Fruit fly (Drosophila melanogaster): ENCODE measurements around the gene CG6885.

CG6885 gene

DNA sequence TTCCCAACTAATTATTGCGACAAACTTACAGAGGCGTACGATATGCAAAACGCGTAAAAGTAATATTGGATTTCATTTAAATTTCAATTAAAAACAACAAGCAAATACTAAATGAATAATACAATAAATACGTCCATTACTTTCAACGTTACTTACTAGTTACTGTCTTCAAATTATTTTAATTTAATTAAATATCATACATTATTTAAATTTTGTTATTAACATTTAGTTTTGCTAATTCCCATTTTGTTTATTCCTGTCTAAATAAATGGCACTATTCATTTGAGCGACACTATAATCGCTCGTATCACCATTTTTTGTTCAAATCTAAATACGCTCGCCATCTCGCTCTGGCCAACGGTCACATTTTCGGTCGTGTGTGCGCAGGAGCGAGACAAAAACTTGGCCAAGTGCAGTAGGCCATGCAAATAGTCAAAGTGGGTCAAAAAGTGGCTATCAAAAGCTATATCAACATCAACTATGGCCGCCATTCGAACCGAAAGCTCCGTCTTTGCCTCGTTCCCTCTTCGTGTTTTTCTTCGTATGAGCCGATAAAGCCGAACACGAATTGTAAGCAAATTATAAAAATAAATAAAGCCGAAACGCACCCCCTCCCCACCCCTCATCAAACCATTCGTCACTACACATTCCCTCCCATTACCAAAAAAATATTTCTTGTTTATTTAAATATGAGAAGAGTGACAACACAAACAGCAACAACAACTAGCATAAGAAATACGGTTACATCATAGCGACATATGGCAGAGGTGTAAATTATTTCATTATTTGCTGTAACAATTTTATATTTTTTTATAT lies 45.1 kb downstream of the CG6885 start (continued):
- TF ChIP-seq CG7839 (tag; optimal IDR thresholded peaks at IDR 0.05): peak; percentile 18
- TF ChIP-seq CG12744 (GFP tag; optimal IDR thresholded peaks at IDR 0.05): peak; percentile 47
- TF ChIP-seq B-H1 (GFP tag; IDR thresholded peaks at IDR 0.05): peak; percentile 11; the same call in 1 of the 3 replicates
- TF ChIP-seq Drgx (GFP tag; IDR thresholded peaks at IDR 0.05): peak; percentile 41; the same call in 1 of the 2 replicates
- no peak for TF ChIP-seq CG7963 (GFP tag; IDR thresholded peaks at IDR 0.05; ENCODE audit: partially characterized antibody)
- peak; percentile 82 for TF ChIP-seq CG13296 (GFP tag; optimal IDR thresholded peaks at IDR 0.05)
- no peak for TF ChIP-seq Scr (GFP tag; IDR thresholded peaks at IDR 0.05; ENCODE audit: partially characterized antibody)
- TF ChIP-seq CG17328 (GFP tag; IDR thresholded peaks at IDR 0.05): peak; percentile 26; the same call in 1 of the 2 replicates
- TF ChIP-seq CG10274 (GFP tag; optimal IDR thresholded peaks at IDR 0.05): peak; percentile 33
- peak; percentile 59; the same call in 1 of the 3 replicates for TF ChIP-seq z (GFP tag; IDR thresholded peaks at IDR 0.05)
- TF ChIP-seq lola (GFP tag; optimal IDR thresholded peaks at IDR 0.05): no peak
- TF ChIP-seq bsh (GFP tag; optimal IDR thresholded peaks at IDR 0.05): peak in 1 of 2 experiments; percentile 5
- no peak for TF ChIP-seq CG4820 (GFP tag; optimal IDR thresholded peaks at IDR 0.05)
- peak; percentile 51; the same call in 1 of the 2 replicates for TF ChIP-seq HLH3B (GFP tag; IDR thresholded peaks at IDR 0.05)
- no peak for TF ChIP-seq CG6654 (GFP tag; optimal IDR thresholded peaks at IDR 0.05)
- TF ChIP-seq az2 (GFP tag; optimal IDR thresholded peaks at IDR 0.05): no peak
- no peak; the same call in 1 of the 2 replicates for TF ChIP-seq Rx (GFP tag; IDR thresholded peaks at IDR 0.05)
- peak; percentile 22 for TF ChIP-seq CG30403 (GFP tag; optimal IDR thresholded peaks at IDR 0.05)
- TF ChIP-seq cg (GFP tag; optimal IDR thresholded peaks at IDR 0.05): peak; percentile 43
- peak; percentile 79; the same call in 2 of the 3 replicates for TF ChIP-seq gce (GFP tag; IDR thresholded peaks at IDR 0.05)
- TF ChIP-seq dati (GFP tag; IDR thresholded peaks at IDR 0.05): no peak
- peak; percentile 19 for TF ChIP-seq CG9437 (GFP tag; optimal IDR thresholded peaks at IDR 0.05)
- TF ChIP-seq CG6683 (GFP tag; optimal IDR thresholded peaks at IDR 0.05): peak; percentile 63
- no peak for TF ChIP-seq pzg (GFP tag; optimal IDR thresholded peaks at IDR 0.05)
- TF ChIP-seq Tbp (GFP tag; optimal IDR thresholded peaks at IDR 0.05): no peak
- no peak for TF ChIP-seq sens-2 (GFP tag; IDR thresholded peaks at IDR 0.05)
- TF ChIP-seq hb (GFP tag; IDR thresholded peaks at IDR 0.05; ENCODE audit: partially characterized antibody): no peak
- no peak for TF ChIP-seq br (optimal IDR thresholded peaks at IDR 0.05)
- TF ChIP-seq ATbp (GFP tag; optimal IDR thresholded peaks at IDR 0.05): peak; percentile 77
- no peak for TF ChIP-seq CG1024 (GFP tag; IDR thresholded peaks at IDR 0.05)
- TF ChIP-seq CG11723 (GFP tag; optimal IDR thresholded peaks at IDR 0.05): peak; percentile 68
- peak; percentile 27 for TF ChIP-seq fd3F (GFP tag; optimal IDR thresholded peaks at IDR 0.05)
- TF ChIP-seq toy (GFP tag; IDR thresholded peaks at IDR 0.05): 0 out of 2 replicates have a peak, but pooled peaks have one; percentile 23
- TF ChIP-seq Nf-YB (GFP tag; optimal IDR thresholded peaks at IDR 0.05): peak; percentile 1
- peak; percentile 27 for TF ChIP-seq CG4707 (GFP tag; optimal IDR thresholded peaks at IDR 0.05)
- no peak for TF ChIP-seq usp (GFP tag; optimal IDR thresholded peaks at IDR 0.05)
- TF ChIP-seq Asciz (GFP tag; optimal IDR thresholded peaks at IDR 0.05): peak; percentile 53
- no peak for TF ChIP-seq cas (GFP tag; IDR thresholded peaks at IDR 0.05)
- TF ChIP-seq Sry-δ (GFP tag; optimal IDR thresholded peaks at IDR 0.05): no peak
- TF ChIP-seq CG6854 (GFP tag; optimal IDR thresholded peaks at IDR 0.05): peak; percentile 38
- peak; percentile 99 for TF ChIP-seq ftz-f1 (GFP tag; optimal IDR thresholded peaks at IDR 0.05)
- TF ChIP-seq CG7556 (GFP tag; optimal IDR thresholded peaks at IDR 0.05): peak; percentile 10
- TF ChIP-seq CG17568 (GFP tag; optimal IDR thresholded peaks at IDR 0.05): peak; percentile 62
- TF ChIP-seq Ptx1 (GFP tag; IDR thresholded peaks at IDR 0.05): 0 out of 2 replicates have a peak, but pooled peaks have one; percentile 39
- TF ChIP-seq CG15514 (GFP tag; optimal IDR thresholded peaks at IDR 0.05): peak; percentile 59
- TF ChIP-seq CG15011 (GFP tag; optimal IDR thresholded peaks at IDR 0.05): peak; percentile 51
- no peak for TF ChIP-seq CG12236 (GFP tag; optimal IDR thresholded peaks at IDR 0.05)
- TF ChIP-seq Atf-2 (GFP tag; optimal IDR thresholded peaks at IDR 0.05): no peak

All from whole organism, embryonic.